Worm (Caenorhabditis elegans) whole organism, young adult: ENCODE results near the gene ZK1240.1.

Source experiments
- B0019.2 ChIP-seq: fragments of 200-800 bp; sonication (Bioruptor generic); conservative IDR thresholded peaks from 2 replicates; pipeline ENCODE4 v1.3.6; 2022; ENCODE audit warnings: missing genetic modification reagents, missing genetic modification characterization, missing compliant biosample characterization
- C06A6.2 ChIP-seq: fragments of 200-800 bp; sonication (Bioruptor generic); conservative IDR thresholded peaks from 2 replicates; pipeline ENCODE4 v1.3.6; 2022; ENCODE audit warnings: missing genetic modification characterization, missing compliant biosample characterization
- D2030.7 ChIP-seq: fragments of 200-800 bp; sonication (Bioruptor generic); IDR thresholded peaks from 2 replicates; pipeline ENCODE4 v1.3.6; 2022; ENCODE audit warnings: missing genetic modification reagents, missing genetic modification characterization, missing compliant biosample characterization
- F10E7.11 ChIP-seq: sonication (generic microtip); optimal IDR thresholded peaks from 2 replicates; lab custom pipeline; 2017; ENCODE audit warnings: mild to moderate bottlenecking, missing genetic modification characterization, moderate library complexity, missing compliant biosample characterization
- F37B4.10 ChIP-seq: fragments of 200-800 bp; sonication (Bioruptor generic); IDR thresholded peaks from 2 replicates; pipeline ENCODE4 v1.3.6; 2022; ENCODE audit warnings: missing genetic modification characterization, missing compliant biosample characterization
- F39B2.1 ChIP-seq: fragments of 200-800 bp; sonication (Bioruptor generic); IDR thresholded peaks from 2 replicates; pipeline ENCODE4 v1.3.6; 2022; ENCODE audit warnings: missing genetic modification reagents, missing genetic modification characterization, missing compliant biosample characterization
- F49E8.2 ChIP-seq: sonication (generic microtip); optimal IDR thresholded peaks from 3 replicates; lab custom pipeline; 2017; ENCODE audit warnings: missing genetic modification characterization, mild to moderate bottlenecking, missing compliant biosample characterization, antibody characterized with exemption, moderate library complexity; ENCODE audit not compliant: insufficient read depth
- F52B5.7 ChIP-seq: sonication (generic microtip); optimal IDR thresholded peaks from 2 replicates; lab custom pipeline; 2016; ENCODE audit warnings: mild to moderate bottlenecking, missing genetic modification characterization, missing compliant biosample characterization
- T07F8.4 ChIP-seq: sonication (generic microtip); optimal IDR thresholded peaks from 2 replicates; lab custom pipeline; 2016; ENCODE audit warnings: mild to moderate bottlenecking, missing genetic modification characterization, moderate library complexity, missing compliant biosample characterization
- Y53F4B.3 ChIP-seq: fragments of 200-800 bp; sonication (Bioruptor generic); IDR thresholded peaks from 2 replicates; pipeline ENCODE4 v1.3.6; 2022; ENCODE audit warnings: missing genetic modification reagents, missing genetic modification characterization, missing compliant biosample characterization
- Y53G8AR.9 ChIP-seq: fragments of 200-800 bp; sonication (Bioruptor generic); conservative IDR thresholded peaks from 2 replicates; pipeline ENCODE4 v1.3.6; 2022; ENCODE audit warnings: missing genetic modification reagents, missing genetic modification characterization, missing compliant biosample characterization
- attf-6 ChIP-seq: fragments of 200-800 bp; sonication (Bioruptor generic); IDR thresholded peaks from 2 replicates; pipeline ENCODE4 v1.3.6; 2022; ENCODE audit warnings: missing genetic modification reagents, missing genetic modification characterization, missing compliant biosample characterization
- ccch-3 ChIP-seq: fragments of 200-800 bp; sonication (Bioruptor generic); optimal IDR thresholded peaks from 2 replicates; lab custom pipeline; 2018; ENCODE audit warnings: mild to moderate bottlenecking, missing genetic modification characterization, missing compliant biosample characterization
- ceh-27 ChIP-seq: fragments of 200-800 bp; sonication (Bioruptor generic); optimal IDR thresholded peaks from 2 replicates; lab custom pipeline; 2018; ENCODE audit warnings: mild to moderate bottlenecking, missing genetic modification characterization, moderate library complexity, missing compliant biosample characterization
- die-1 ChIP-seq: sonication (generic microtip); optimal IDR thresholded peaks from 2 replicates; lab custom pipeline; 2016; ENCODE audit warnings: missing genotype, mild to moderate bottlenecking, missing genetic modification characterization, missing compliant biosample characterization
- dox-1 ChIP-seq: fragments of 200-800 bp; sonication (Bioruptor generic); IDR thresholded peaks from 2 replicates; pipeline ENCODE4 v1.3.6; 2022; ENCODE audit warnings: missing genetic modification reagents, missing genetic modification characterization, missing compliant biosample characterization
- dpl-1 ChIP-seq: fragments of 150-350 bp; optimal IDR thresholded peaks from 2 replicates; lab custom pipeline; 2014; ENCODE audit warnings: missing biosample characterization, missing genetic modification reagents, missing genetic modification characterization
- hlh-12 ChIP-seq: sonication (generic microtip); optimal IDR thresholded peaks from 2 replicates; lab custom pipeline; 2016; ENCODE audit warnings: missing genetic modification characterization, missing compliant biosample characterization
- lin-40 ChIP-seq: sonication (generic microtip); optimal IDR thresholded peaks from 2 replicates; lab custom pipeline; 2016; ENCODE audit warnings: missing genetic modification characterization, mild to moderate bottlenecking, missing compliant biosample characterization, missing genotype, missing genetic modification reagents
- lin-54 ChIP-seq: fragments of 200-800 bp; sonication (Bioruptor generic); optimal IDR thresholded peaks from 2 replicates; lab custom pipeline; 2018; ENCODE audit warnings: mild to moderate bottlenecking, missing genetic modification characterization, missing compliant biosample characterization
- lir-1 ChIP-seq: fragments of 200-800 bp; sonication (Bioruptor generic); conservative IDR thresholded peaks from 2 replicates; pipeline ENCODE4 v1.3.6; 2022; ENCODE audit warnings: missing genetic modification reagents, missing genetic modification characterization, missing compliant biosample characterization
- lsy-27 ChIP-seq: sonication (generic microtip); optimal IDR thresholded peaks from 2 replicates; lab custom pipeline; 2017; ENCODE audit warnings: missing genetic modification characterization, mild to moderate bottlenecking, missing compliant biosample characterization, antibody characterized with exemption, missing genotype, borderline replicate concordance; ENCODE audit not compliant: insufficient read depth
- madf-10 ChIP-seq: sonication (generic microtip); optimal IDR thresholded peaks from 2 replicates; lab custom pipeline; 2016; ENCODE audit warnings: mild to moderate bottlenecking, missing genetic modification characterization, missing compliant biosample characterization
- madf-8 ChIP-seq: fragments of 200-800 bp; sonication (Bioruptor generic); conservative IDR thresholded peaks from 2 replicates; pipeline ENCODE4 v1.3.6; 2022; ENCODE audit warnings: missing genetic modification reagents, missing genetic modification characterization, missing compliant biosample characterization
- mcd-1 ChIP-seq: fragments of 200-800 bp; sonication (Bioruptor generic); IDR thresholded peaks from 2 replicates; pipeline ENCODE4 v1.3.6; 2022; ENCODE audit warnings: missing genetic modification reagents, missing genetic modification characterization, missing compliant biosample characterization
- mes-4 ChIP-seq: sonication (generic microtip); optimal IDR thresholded peaks from 2 replicates; lab custom pipeline; 2016; ENCODE audit warnings: missing genotype, missing genetic modification characterization, missing compliant biosample characterization
- nfya-1 ChIP-seq: sonication (generic microtip); optimal IDR thresholded peaks from 2 replicates; lab custom pipeline; 2017; ENCODE audit warnings: antibody characterized with exemption, missing compliant biosample characterization, missing genetic modification characterization, borderline replicate concordance; ENCODE audit not compliant: insufficient read depth
- nhr-179 ChIP-seq: sonication (generic microtip); optimal IDR thresholded peaks from 2 replicates; lab custom pipeline; 2016; ENCODE audit warnings: mild to moderate bottlenecking, missing genetic modification characterization, missing compliant biosample characterization
- rec-8 ChIP-seq, 2 experiments: sonication (generic microtip); optimal IDR thresholded peaks; 2 replicates each; lab custom pipeline; 2016; ENCODE audit warnings: mild to moderate bottlenecking in 2 of 2, missing genetic modification characterization in 2 of 2, missing genetic modification reagents in 2 of 2, missing genotype in 2 of 2, missing biosample characterization in 1 of 2, missing compliant biosample characterization in 1 of 2, moderate library complexity in 1 of 2
- rpc-1 ChIP-seq, 2 experiments: fragments of 150-350 bp in 1 of 2; sonication (generic microtip) in 1 of 2; optimal IDR thresholded peaks; 2 replicates each; lab custom pipeline; 2014 to 2018; ENCODE audit warnings: missing biosample characterization in 1 of 2, missing genetic modification characterization in 1 of 2, missing genetic modification reagents in 1 of 2, missing genotype in 1 of 2
- sdz-38 ChIP-seq: sonication (generic microtip); optimal IDR thresholded peaks from 2 replicates; lab custom pipeline; 2016; ENCODE audit warnings: missing genotype, missing genetic modification characterization, missing compliant biosample characterization
- snpc-1.3 ChIP-seq: sonication (generic microtip); optimal IDR thresholded peaks from 2 replicates; lab custom pipeline; 2017; ENCODE audit warnings: missing genetic modification characterization, mild to moderate bottlenecking, missing compliant biosample characterization, antibody characterized with exemption, moderate library complexity, missing genotype, missing genetic modification reagents; ENCODE audit not compliant: insufficient read depth
- somi-1 ChIP-seq: fragments of 200-800 bp; sonication (Bioruptor generic); optimal IDR thresholded peaks from 2 replicates; lab custom pipeline; 2018; ENCODE audit warnings: mild to moderate bottlenecking, missing genetic modification characterization, missing compliant biosample characterization
- sptf-2 ChIP-seq: fragments of 200-800 bp; sonication (Bioruptor generic); optimal IDR thresholded peaks from 2 replicates; lab custom pipeline; 2018; ENCODE audit warnings: mild to moderate bottlenecking, missing genetic modification characterization, missing compliant biosample characterization
- tbp1 ChIP-seq: fragments of 200-800 bp; sonication (Bioruptor generic); optimal IDR thresholded peaks from 2 replicates; lab custom pipeline; 2018; ENCODE audit warnings: mild to moderate bottlenecking, missing genetic modification characterization, missing compliant biosample characterization
- unc-130 ChIP-seq: sonication (generic microtip); optimal IDR thresholded peaks from 2 replicates; lab custom pipeline; 2016; ENCODE audit warnings: missing genetic modification reagents, missing genetic modification characterization, missing compliant biosample characterization
- xnd-1 ChIP-seq: sonication (generic microtip); optimal IDR thresholded peaks from 2 replicates; lab custom pipeline; 2016; ENCODE audit warnings: missing genotype, missing genetic modification reagents, missing genetic modification characterization, missing compliant biosample characterization
- ztf-22 ChIP-seq: fragments of 200-800 bp; sonication (Bioruptor generic); optimal IDR thresholded peaks from 2 replicates; lab custom pipeline; 2018; ENCODE audit warnings: mild to moderate bottlenecking, missing genetic modification characterization, moderate library complexity, missing compliant biosample characterization
- ztf-26 ChIP-seq: sonication (generic microtip); optimal IDR thresholded peaks from 2 replicates; lab custom pipeline; 2017; ENCODE audit warnings: missing genetic modification characterization, missing compliant biosample characterization
- ztf-28 ChIP-seq: fragments of 200-800 bp; sonication (Bioruptor generic); IDR thresholded peaks from 2 replicates; pipeline ENCODE4 v1.3.6; 2022; ENCODE audit warnings: missing genetic modification reagents, missing genetic modification characterization, missing compliant biosample characterization

ZK1240.1 gene

ce11 chrII:2378465-2379009 lies 49.3 kb downstream of the ZK1240.1 start (continued):
- no peak for TF ChIP-seq sdz-38 (tag; lab: Kevin White, UChicago)
- TF ChIP-seq ztf-26 (tag; lab: Kevin White, UChicago): peak; percentile 19
- no peak for TF ChIP-seq madf-8
- no peak for TF ChIP-seq hlh-12
- TF ChIP-seq dox-1 (GFP tag; lab: Robert Waterston, UW): peak; percentile 90; the same call in 1 of the 2 replicates
- no peak for TF ChIP-seq lin-54 (GFP tag; lab: Kevin White, UChicago)
- no peak for TF ChIP-seq nfya-1
- no peak for TF ChIP-seq snpc-1.3 (tag; lab: Kevin White, UChicago)
- no peak for TF ChIP-seq nhr-179 (tag; lab: Kevin White, UChicago)
- no peak for TF ChIP-seq ccch-3
- TF ChIP-seq F10E7.11: no peak
- no peak for TF ChIP-seq D2030.7 (GFP tag; lab: Robert Waterston, UW)
- no peak for TF ChIP-seq rec-8 (tag; optimal IDR thresholded peaks at IDR 0.05; lab: Kevin White, UChicago)
- TF ChIP-seq die-1: no peak
- no peak for TF ChIP-seq unc-130
- no peak for TF ChIP-seq xnd-1 (tag; lab: Kevin White, UChicago)
- no peak for TF ChIP-seq ztf-28
- TF ChIP-seq mes-4 (tag; lab: Kevin White, UChicago): no peak
- TF ChIP-seq ztf-22 (GFP tag; lab: Kevin White, UChicago): peak; percentile 100
- no peak; the same call in none of the 2 replicates for TF ChIP-seq mcd-1
- TF ChIP-seq madf-10 (tag; lab: Kevin White, UChicago): peak; percentile 41
- TF ChIP-seq F37B4.10 (GFP tag; lab: Robert Waterston, UW): no peak
- no peak for TF ChIP-seq F39B2.1 (GFP tag; lab: Robert Waterston, UW)
- TF ChIP-seq lin-40 (tag; lab: Kevin White, UChicago): no peak
- TF ChIP-seq ceh-27 (GFP tag; lab: Kevin White, UChicago): no peak
- TF ChIP-seq Y53F4B.3 (GFP tag; lab: Robert Waterston, UW): no peak
- 0 out of 2 replicates have a peak, but pooled peaks have one; percentile 55 for TF ChIP-seq Y53G8AR.9 (GFP tag; lab: Robert Waterston, UW)
- TF ChIP-seq sptf-2 (GFP tag; lab: Kevin White, UChicago): peak; percentile 64
- TF ChIP-seq F49E8.2 (tag; lab: Kevin White, UChicago): no peak
- TF ChIP-seq rpc-1 (optimal IDR thresholded peaks at IDR 0.05; lab: Kevin White, UChicago): no peak
- no peak for TF ChIP-seq rpc-1 (tag; optimal IDR thresholded peaks at IDR 0.05; lab: Kevin White, UChicago)
- TF ChIP-seq F52B5.7: no peak
- TF ChIP-seq lir-1 (GFP tag; lab: Robert Waterston, UW): 0 out of 2 replicates have a peak, but pooled peaks have one; percentile 45
- no peak for TF ChIP-seq T07F8.4 (tag; lab: Kevin White, UChicago)
- no peak for TF ChIP-seq attf-6 (GFP tag; lab: Robert Waterston, UW)
- TF ChIP-seq somi-1 (GFP tag; lab: Kevin White, UChicago): no peak
- TF ChIP-seq B0019.2 (GFP tag; lab: Robert Waterston, UW): no peak
- peak; percentile 61 for TF ChIP-seq C06A6.2 (GFP tag; lab: Robert Waterston, UW)
- no peak for TF ChIP-seq dpl-1 (GFP tag; lab: Kevin White, UChicago)
- peak; percentile 65 for TF ChIP-seq tbp1
- no peak for TF ChIP-seq lsy-27
